Fruit fly (Drosophila melanogaster) whole organism, embryonic: Measurements from ENCODE around the gene MED15.

Experiments used
- ATbp ChIP-seq: fragments of 200-800 bp; sonication (Bioruptor generic); optimal IDR thresholded peaks from 2 replicates; lab custom pipeline; 2017; ENCODE audit warnings: missing biosample characterization, mild to moderate bottlenecking, missing genetic modification characterization, missing genetic modification reagents
- Ada2b ChIP-seq: fragments of 200-800 bp; sonication (Bioruptor generic); IDR thresholded peaks from 2 replicates; pipeline ENCODE4 v1.3.6; 2022; ENCODE audit warnings: missing biosample characterization, missing genetic modification characterization
- Aef1 ChIP-seq: fragments of 200-800 bp; sonication (Bioruptor generic); IDR thresholded peaks from 3 replicates; pipeline ENCODE4 v1.3.6; 2022; ENCODE audit warnings: missing biosample characterization, missing genetic modification characterization
- Atf6 ChIP-seq: fragments of 200-800 bp; sonication (Bioruptor generic); IDR thresholded peaks from 2 replicates; pipeline ENCODE4 v1.3.6; 2022; ENCODE audit warnings: missing biosample characterization, missing genetic modification characterization
- Blimp-1 ChIP-seq: fragments of 200-800 bp; sonication (Bioruptor generic); optimal IDR thresholded peaks from 3 replicates; lab custom pipeline; 2018; ENCODE audit warnings: missing biosample characterization, missing genetic modification characterization, mild to moderate bottlenecking, moderate library complexity, missing genetic modification reagents
- CG10543 ChIP-seq: fragments of 200-800 bp; sonication (Bioruptor generic); optimal IDR thresholded peaks from 3 replicates; lab custom pipeline; 2017; ENCODE audit warnings: missing biosample characterization, mild to moderate bottlenecking, missing genetic modification characterization, moderate library complexity
- CG11085 ChIP-seq: fragments of 200-800 bp; sonication (Bioruptor generic); IDR thresholded peaks from 2 replicates; pipeline ENCODE4 v1.3.6; 2022; ENCODE audit warnings: missing biosample characterization, missing genetic modification characterization
- CG12299 ChIP-seq: fragments of 200-800 bp; sonication (Bioruptor generic); optimal IDR thresholded peaks from 2 replicates; lab custom pipeline; 2018; ENCODE audit warnings: missing biosample characterization, mild to moderate bottlenecking, missing genetic modification characterization
- CG12659 ChIP-seq: fragments of 200-800 bp; sonication (Bioruptor generic); optimal IDR thresholded peaks from 3 replicates; lab custom pipeline; 2017; ENCODE audit warnings: mild to moderate bottlenecking, missing biosample characterization, missing genetic modification reagents, missing genetic modification characterization
- CG16779 ChIP-seq: fragments of 200-800 bp; sonication (Bioruptor generic); IDR thresholded peaks from 2 replicates; pipeline ENCODE4 v1.3.6; 2022; ENCODE audit warnings: missing biosample characterization, missing genetic modification characterization
- CG1792 ChIP-seq: fragments of 200-800 bp; sonication (Bioruptor generic); optimal IDR thresholded peaks from 2 replicates; lab custom pipeline; 2016; ENCODE audit warnings: missing biosample characterization, missing genetic modification characterization
- CG2116 ChIP-seq: fragments of 200-800 bp; sonication (Bioruptor generic); optimal IDR thresholded peaks from 3 replicates; lab custom pipeline; 2018; ENCODE audit warnings: missing biosample characterization, mild to moderate bottlenecking, missing genetic modification characterization
- CG33213 ChIP-seq: fragments of 200-800 bp; sonication (Bioruptor generic); optimal IDR thresholded peaks from 3 replicates; lab custom pipeline; 2016; ENCODE audit warnings: missing biosample characterization, missing genetic modification characterization
- CG3407 ChIP-seq: fragments of 200-800 bp; sonication (Bioruptor generic); optimal IDR thresholded peaks from 2 replicates; lab custom pipeline; 2018; ENCODE audit warnings: missing biosample characterization, mild to moderate bottlenecking, missing genetic modification characterization
- CG3838 ChIP-seq: fragments of 200-800 bp; sonication (Bioruptor generic); optimal IDR thresholded peaks from 3 replicates; lab custom pipeline; 2016; ENCODE audit warnings: missing biosample characterization, missing genetic modification characterization
- CG5180 ChIP-seq: fragments of 200-800 bp; sonication (Bioruptor generic); optimal IDR thresholded peaks from 3 replicates; lab custom pipeline; 2017; ENCODE audit warnings: missing biosample characterization, missing genetic modification characterization, mild to moderate bottlenecking, moderate library complexity, missing genetic modification reagents
- CG6175 ChIP-seq: fragments of 200-800 bp; sonication (Bioruptor generic); IDR thresholded peaks from 3 replicates; pipeline ENCODE4 v1.3.6; 2022; ENCODE audit warnings: missing biosample characterization, missing genetic modification characterization
- CG6254 ChIP-seq: fragments of 200-800 bp; sonication (Bioruptor generic); optimal IDR thresholded peaks from 3 replicates; lab custom pipeline; 2017; ENCODE audit warnings: mild to moderate bottlenecking, missing biosample characterization, missing genetic modification reagents, missing genetic modification characterization
- CG6654 ChIP-seq: fragments of 200-800 bp; sonication (Bioruptor generic); optimal IDR thresholded peaks from 2 replicates; lab custom pipeline; 2017; ENCODE audit warnings: missing biosample characterization, mild to moderate bottlenecking, missing genetic modification characterization
- CG7357 ChIP-seq: fragments of 200-800 bp; sonication (Bioruptor generic); IDR thresholded peaks from 3 replicates; pipeline ENCODE4 v1.3.6; 2022; ENCODE audit warnings: missing biosample characterization, missing genetic modification characterization
- CG7745 ChIP-seq: fragments of 200-800 bp; sonication (Bioruptor generic); optimal IDR thresholded peaks from 2 replicates; lab custom pipeline; 2018; ENCODE audit warnings: missing biosample characterization, mild to moderate bottlenecking, missing genetic modification characterization, moderate library complexity
- CG7786 ChIP-seq: fragments of 200-800 bp; sonication (Bioruptor generic); optimal IDR thresholded peaks from 2 replicates; lab custom pipeline; 2016; ENCODE audit warnings: missing biosample characterization, missing genetic modification characterization
- CG9609 ChIP-seq: fragments of 200-800 bp; sonication (Bioruptor generic); optimal IDR thresholded peaks from 3 replicates; lab custom pipeline; 2016; ENCODE audit warnings: missing biosample characterization, missing genetic modification characterization
- CG9932 ChIP-seq: fragments of 200-800 bp; sonication (Bioruptor generic); IDR thresholded peaks from 2 replicates; pipeline ENCODE4 v1.3.6; 2022; ENCODE audit warnings: missing biosample characterization, missing genetic modification characterization
- Gug ChIP-seq: fragments of 200-800 bp; sonication (Bioruptor generic); IDR thresholded peaks from 4 replicates; pipeline ENCODE4 v1.3.6; 2022; ENCODE audit warnings: missing biosample characterization, missing genetic modification characterization
- Hr51 ChIP-seq, 2 experiments: fragments of 200-800 bp; sonication (Bioruptor generic); optimal IDR thresholded peaks; 2 replicates in 1 of 2; 3 replicates in 1 of 2; lab custom pipeline; 2016 to 2018; ENCODE audit warnings: missing biosample characterization in 2 of 2, missing genetic modification characterization in 2 of 2, mild to moderate bottlenecking in 1 of 2, moderate library complexity in 1 of 2
- Oli ChIP-seq: fragments of 200-800 bp; sonication (Bioruptor generic); optimal IDR thresholded peaks from 2 replicates; lab custom pipeline; 2018; ENCODE audit warnings: missing biosample characterization, mild to moderate bottlenecking, missing genetic modification characterization, moderate library complexity
- Six4 ChIP-seq: fragments of 200-800 bp; sonication (Bioruptor generic); optimal IDR thresholded peaks from 2 replicates; lab custom pipeline; 2016; ENCODE audit warnings: missing biosample characterization, missing genetic modification characterization
- Ssrp ChIP-seq: fragments of 200-800 bp; sonication (Bioruptor generic); optimal IDR thresholded peaks from 2 replicates; lab custom pipeline; 2018; ENCODE audit warnings: missing biosample characterization, mild to moderate bottlenecking, missing genetic modification characterization, moderate library complexity
- Stat92E ChIP-seq, 3 experiments: fragments of >200 bp in 2 of 3; fragments of 200-800 bp in 1 of 3; sonication (Bioruptor generic) in 1 of 3; optimal IDR thresholded peaks; 2 replicates each; lab custom pipeline; 2017 to 2019; ENCODE audit warnings: missing biosample characterization in 3 of 3, missing genetic modification characterization in 3 of 3, mild to moderate bottlenecking in 1 of 3, moderate library complexity in 1 of 3
- Xbp1 ChIP-seq: fragments of 200-800 bp; sonication (Bioruptor generic); optimal IDR thresholded peaks from 3 replicates; lab custom pipeline; 2016; ENCODE audit warnings: missing biosample characterization, mild to moderate bottlenecking, missing genetic modification characterization
- Xrp1 ChIP-seq: fragments of 200-800 bp; sonication (Bioruptor generic); IDR thresholded peaks from 2 replicates; pipeline ENCODE4 v1.3.6; 2022; ENCODE audit warnings: missing biosample characterization, missing genetic modification characterization
- amos ChIP-seq: fragments of 200-800 bp; sonication (Bioruptor generic); IDR thresholded peaks from 2 replicates; pipeline ENCODE4 v1.3.6; 2022; ENCODE audit warnings: missing biosample characterization, missing genetic modification characterization; ENCODE audit not compliant: partially characterized antibody
- ara ChIP-seq: fragments of 200-800 bp; sonication (Bioruptor generic); IDR thresholded peaks from 2 replicates; pipeline ENCODE4 v1.3.6; 2022; ENCODE audit warnings: missing biosample characterization, missing genetic modification characterization
- dmrt11E ChIP-seq: fragments of 200-800 bp; sonication (Bioruptor generic); optimal IDR thresholded peaks from 3 replicates; lab custom pipeline; 2018; ENCODE audit warnings: missing biosample characterization, mild to moderate bottlenecking, missing genetic modification characterization, moderate library complexity
- ewg ChIP-seq: fragments of 200-800 bp; sonication (Bioruptor generic); optimal IDR thresholded peaks from 3 replicates; lab custom pipeline; 2017; ENCODE audit warnings: mild to moderate bottlenecking, missing biosample characterization, missing genetic modification reagents, missing genetic modification characterization
- grn ChIP-seq: fragments of 200-800 bp; sonication (Bioruptor generic); optimal IDR thresholded peaks from 3 replicates; lab custom pipeline; 2017; ENCODE audit warnings: missing biosample characterization, missing genetic modification characterization
- hth ChIP-seq: fragments of >200 bp; optimal IDR thresholded peaks from 2 replicates; lab custom pipeline; 2017; ENCODE audit warnings: inconsistent platforms
- jumu ChIP-seq: fragments of 200-800 bp; sonication (Bioruptor generic); optimal IDR thresholded peaks from 3 replicates; lab custom pipeline; 2016; ENCODE audit warnings: missing biosample characterization, missing genetic modification characterization
- lilli ChIP-seq: fragments of 200-800 bp; sonication (Bioruptor generic); optimal IDR thresholded peaks from 3 replicates; lab custom pipeline; 2016; ENCODE audit warnings: missing biosample characterization, missing genetic modification characterization
- mld ChIP-seq: fragments of 200-800 bp; sonication (Bioruptor generic); IDR thresholded peaks from 3 replicates; pipeline ENCODE4 v1.3.6; 2022; ENCODE audit warnings: missing biosample characterization, missing genetic modification characterization; ENCODE audit not compliant: partially characterized antibody
- nerfin-2 ChIP-seq: fragments of 200-800 bp; sonication (Bioruptor generic); IDR thresholded peaks from 2 replicates; pipeline ENCODE4 v1.3.6; 2022; ENCODE audit warnings: missing biosample characterization, missing genetic modification characterization; ENCODE audit not compliant: partially characterized antibody
- org-1 ChIP-seq: fragments of 200-800 bp; sonication (Bioruptor generic); optimal IDR thresholded peaks from 2 replicates; lab custom pipeline; 2017; ENCODE audit warnings: missing biosample characterization, missing genetic modification characterization
- pan ChIP-seq, 4 experiments: fragments of >200 bp in 3 of 4; fragments of 200-800 bp in 1 of 4; sonication (Bioruptor generic) in 1 of 4; optimal IDR thresholded peaks in 3 of 4; IDR thresholded peaks in 1 of 4; 2 replicates each; pipeline versions ENCODE4 v1.3.6 to Lab custom; 2017 to 2022; ENCODE audit warnings: missing biosample characterization in 2 of 4, missing genetic modification characterization in 2 of 4, mixed read lengths in 1 of 4
- sima ChIP-seq: fragments of 200-800 bp; sonication (Bioruptor generic); optimal IDR thresholded peaks from 2 replicates; lab custom pipeline; 2016; ENCODE audit warnings: missing biosample characterization, missing genetic modification characterization
- so ChIP-seq: fragments of 200-800 bp; sonication (Bioruptor generic); IDR thresholded peaks from 3 replicates; pipeline ENCODE4 v1.3.6; 2022; ENCODE audit warnings: missing biosample characterization, missing genetic modification characterization
- sr ChIP-seq: fragments of 200-800 bp; sonication (Bioruptor generic); IDR thresholded peaks from 3 replicates; pipeline ENCODE4 v1.3.6; 2022; ENCODE audit warnings: missing biosample characterization, missing genetic modification characterization
- trem ChIP-seq: fragments of 200-800 bp; optimal IDR thresholded peaks from 3 replicates; lab custom pipeline; 2019; ENCODE audit warnings: missing biosample characterization, mild to moderate bottlenecking, missing genetic modification characterization, moderate library complexity

The MED15 gene

DNA sequence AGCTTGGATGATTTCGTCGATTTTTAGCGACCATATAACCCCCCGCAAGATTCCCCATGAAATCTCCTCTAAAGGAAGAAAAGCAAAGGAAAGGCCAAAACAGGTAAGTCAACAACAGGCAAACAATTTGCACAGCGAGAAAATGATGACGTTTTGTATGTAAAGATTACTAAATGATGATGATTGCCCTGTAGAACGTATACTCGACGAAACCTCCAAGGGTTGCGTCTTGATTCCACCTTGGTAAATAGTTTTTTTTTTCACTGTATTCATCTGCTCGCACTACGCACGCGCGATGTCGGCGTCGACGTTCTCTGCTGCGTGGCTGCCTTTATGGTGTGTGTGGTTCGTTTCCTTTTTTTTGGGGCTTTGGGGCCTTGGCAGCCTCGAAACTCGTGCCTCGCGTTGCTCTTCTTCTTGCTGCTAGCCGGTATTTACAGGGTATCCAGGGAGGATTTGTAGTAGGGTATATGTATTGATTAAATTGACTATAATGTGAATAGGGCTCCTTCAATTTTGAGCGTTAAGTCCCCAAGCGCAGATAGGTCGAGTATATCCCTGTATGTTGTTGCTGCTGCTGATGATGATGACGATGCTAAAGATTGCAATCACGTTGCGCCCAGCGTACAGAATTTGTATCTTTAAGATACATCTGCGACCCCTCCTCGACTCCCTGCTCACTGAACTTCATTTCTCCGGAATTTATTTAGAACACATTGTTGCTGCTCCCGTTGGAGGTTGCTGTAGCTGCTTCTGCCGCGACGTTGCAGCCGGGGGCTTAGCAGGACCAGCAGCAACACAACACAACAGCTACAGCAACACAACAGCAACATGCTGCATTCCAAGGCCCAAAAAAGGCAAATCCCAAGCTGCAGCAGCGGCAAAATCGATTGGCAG, 45.2 kb upstream of the MED15 start (continued):
- TF ChIP-seq CG7745 (no peak), CG10543 (GFP tag; lab: Kevin White, UChicago) (no peak), Hr51 (GFP tag; optimal IDR thresholded peaks at IDR 0.05; lab: Kevin White, UChicago) (no peak), CG6175 (GFP tag; lab: Robert Waterston, UW) (no peak), nerfin-2 (GFP tag; lab: Robert Waterston, UW) (no peak), sr (GFP tag; lab: Robert Waterston, UW) (no peak), sima (GFP tag; lab: Kevin White, UChicago) (no peak), CG33213 (GFP tag; lab: Kevin White, UChicago) (no peak), CG12299 (tag; lab: Kevin White, UChicago) (no peak), CG11085 (GFP tag; lab: Robert Waterston, UW) (no peak), CG7357 (no peak), Ada2b (GFP tag; lab: Robert Waterston, UW) (no peak), CG6254 (GFP tag; lab: Kevin White, UChicago) (peak; percentile 40), ewg (peak; percentile 20), pan (optimal IDR thresholded peaks at IDR 0.05; lab: Kevin White, UChicago) (no peak), pan (GFP tag; optimal IDR thresholded peaks at IDR 0.05 in 1 of 2, IDR thresholded peaks at IDR 0.05 in 1 of 2) (no peak), trem (tag; lab: Kevin White, UChicago) (no peak), mld (no peak), CG3838 (GFP tag; lab: Kevin White, UChicago) (no peak), Gug (no peak), Xbp1 (GFP tag; lab: Kevin White, UChicago) (peak; percentile 27), Oli (tag; lab: Kevin White, UChicago) (no peak), CG12659 (no peak), ara (peak; percentile 60), grn (no peak), Stat92E (GFP tag; optimal IDR thresholded peaks at IDR 0.05; lab: Kevin White, UChicago) (no peak), CG3407 (GFP tag; lab: Kevin White, UChicago) (no peak), Xrp1 (GFP tag; lab: Robert Waterston, UW) (peak; percentile 71), CG7786 (GFP tag; lab: Kevin White, UChicago) (peak; percentile 43), lilli (peak; percentile 6), hth (lab: Kevin White, UChicago) (no peak), org-1 (GFP tag; lab: Kevin White, UChicago) (no peak), CG6654 (GFP tag; lab: Kevin White, UChicago) (no peak), Six4 (GFP tag; lab: Kevin White, UChicago) (no peak), CG16779 (GFP tag; lab: Robert Waterston, UW) (no peak), Atf6 (GFP tag; lab: Robert Waterston, UW) (no peak), dmrt11E (peak; percentile 24), CG1792 (GFP tag; lab: Kevin White, UChicago) (no peak), CG2116 (GFP tag; lab: Kevin White, UChicago) (no peak), CG9932 (GFP tag; lab: Robert Waterston, UW) (no peak), so (no peak), Ssrp (tag; lab: Kevin White, UChicago) (no peak), amos (no peak), Blimp-1 (GFP tag; lab: Kevin White, UChicago) (peak; percentile 23), CG9609 (GFP tag; lab: Kevin White, UChicago) (no peak), Aef1 (GFP tag; lab: Robert Waterston, UW) (no peak), jumu (GFP tag; lab: Kevin White, UChicago) (peak; percentile 23), CG5180 (no peak), ATbp (GFP tag; lab: Kevin White, UChicago) (peak; percentile 28)
